Worm (Caenorhabditis elegans) whole organism, early embryonic: ENCODE data around the gene cest-6.

ENCODE experiments used
- F13C5.2 ChIP-seq: sonication (generic microtip); optimal IDR thresholded peaks from 2 replicates; lab custom pipeline; 2017; ENCODE audit warnings: mild to moderate bottlenecking, missing genetic modification characterization, inconsistent platforms, missing compliant biosample characterization
- ama-1 ChIP-seq: fragments of 150-350 bp; optimal IDR thresholded peaks from 2 replicates; lab custom pipeline; 2014
- ceh-13 ChIP-seq: fragments of 200-800 bp; sonication (Bioruptor generic); optimal IDR thresholded peaks from 2 replicates; lab custom pipeline; 2018; ENCODE audit warnings: mild to moderate bottlenecking, missing genetic modification characterization, missing compliant biosample characterization
- ceh-36 ChIP-seq: sonication (generic microtip); optimal IDR thresholded peaks from 2 replicates; lab custom pipeline; 2016; ENCODE audit warnings: missing genetic modification characterization, inconsistent platforms, missing compliant biosample characterization
- ets-7 ChIP-seq: sonication (generic microtip); optimal IDR thresholded peaks from 2 replicates; lab custom pipeline; 2016; ENCODE audit warnings: missing genotype, missing genetic modification characterization, missing compliant biosample characterization
- hnd-1 ChIP-seq: sonication (generic microtip); optimal IDR thresholded peaks from 2 replicates; lab custom pipeline; 2016; ENCODE audit warnings: missing genetic modification characterization, missing compliant biosample characterization
- sea-1 ChIP-seq: fragments of 200-800 bp; sonication (Bioruptor generic); conservative IDR thresholded peaks from 2 replicates; pipeline ENCODE4 v1.3.6; 2022; ENCODE audit warnings: missing genetic modification characterization, missing compliant biosample characterization
- tbx-11 ChIP-seq: fragments of 200-800 bp; sonication (Bioruptor generic); IDR thresholded peaks from 2 replicates; pipeline ENCODE4 v1.3.6; 2022; ENCODE audit warnings: missing genetic modification characterization, missing compliant biosample characterization
- tbx-37 ChIP-seq: fragments of 200-800 bp; sonication (Bioruptor generic); conservative IDR thresholded peaks from 2 replicates; pipeline ENCODE4 v1.3.6; 2022; ENCODE audit warnings: missing genetic modification reagents, missing genetic modification characterization, missing compliant biosample characterization

- TF ChIP-seq tbx-11 (GFP tag; lab: Robert Waterston, UW) (no peak), tbx-37 (GFP tag; lab: Robert Waterston, UW) (no peak), ceh-36 (tag; lab: Kevin White, UChicago) (no peak), sea-1 (GFP tag; lab: Robert Waterston, UW) (no peak), hnd-1 (tag; lab: Kevin White, UChicago) (no peak), ama-1 (lab: Kevin White, UChicago) (no peak), ceh-13 (GFP tag; lab: Kevin White, UChicago) (no peak), ets-7 (no peak), F13C5.2 (tag; lab: Kevin White, UChicago) (no peak)
Measured at ce11 chrIV:6905947-6906489, 22.3 kb downstream of the cest-6 start, which contains the start of the genes T22D1.17 and T22D1.8.
